Fruit fly (Drosophila melanogaster): ENCODE results near the gene CG3198.

The CG3198 gene

DNA sequence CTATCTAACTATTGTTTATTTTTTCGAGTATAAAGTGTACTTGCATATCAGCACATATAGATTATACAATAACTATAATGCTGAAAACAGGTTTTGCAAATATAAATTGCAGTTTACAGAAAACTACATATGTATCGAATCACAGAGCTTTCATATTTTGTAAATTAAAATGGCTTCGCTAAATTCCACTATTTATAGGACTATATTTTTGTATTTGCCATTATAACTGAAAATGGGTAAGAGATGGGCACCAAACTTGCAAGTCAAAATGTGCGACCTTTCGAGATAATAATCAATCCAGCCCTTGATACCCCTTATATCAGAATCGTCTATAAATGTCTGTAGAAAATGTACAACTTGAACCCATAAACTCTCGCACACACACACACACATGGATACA is 29.5 kb upstream of the CG3198 start:
- TF ChIP-seq CTCF (optimal IDR thresholded peaks at IDR 0.05) (no peak), CG8478 (optimal IDR thresholded peaks at IDR 0.05) (no peak)

DNA sequence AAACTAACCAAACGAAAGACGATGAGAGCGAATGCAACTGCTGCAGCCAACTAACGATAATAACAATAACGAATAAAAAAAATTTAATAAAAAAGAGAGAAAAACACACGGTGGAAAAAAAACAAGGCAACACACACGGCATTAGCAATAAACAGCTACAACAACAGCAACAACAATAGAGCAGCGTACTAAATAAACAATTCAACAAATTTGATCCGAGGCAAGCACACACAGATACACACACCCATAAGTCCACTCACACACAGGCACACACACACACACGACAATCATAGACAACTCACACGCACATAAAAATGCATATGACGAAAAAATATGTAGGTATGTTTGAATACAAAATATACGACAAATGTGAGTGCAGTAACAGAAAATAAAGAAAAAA is 28.8 kb upstream of the CG3198 start:
- TF ChIP-seq CTCF (optimal IDR thresholded peaks at IDR 0.05): no peak
- no peak for TF ChIP-seq CG8478 (optimal IDR thresholded peaks at IDR 0.05)

- no peak for TF ChIP-seq CTCF (optimal IDR thresholded peaks at IDR 0.05)
- no peak for TF ChIP-seq CG8478 (optimal IDR thresholded peaks at IDR 0.05)
Observed at dm6 chrX:6702028-6702433, 28.3 kb upstream of the CG3198 start.

DNA sequence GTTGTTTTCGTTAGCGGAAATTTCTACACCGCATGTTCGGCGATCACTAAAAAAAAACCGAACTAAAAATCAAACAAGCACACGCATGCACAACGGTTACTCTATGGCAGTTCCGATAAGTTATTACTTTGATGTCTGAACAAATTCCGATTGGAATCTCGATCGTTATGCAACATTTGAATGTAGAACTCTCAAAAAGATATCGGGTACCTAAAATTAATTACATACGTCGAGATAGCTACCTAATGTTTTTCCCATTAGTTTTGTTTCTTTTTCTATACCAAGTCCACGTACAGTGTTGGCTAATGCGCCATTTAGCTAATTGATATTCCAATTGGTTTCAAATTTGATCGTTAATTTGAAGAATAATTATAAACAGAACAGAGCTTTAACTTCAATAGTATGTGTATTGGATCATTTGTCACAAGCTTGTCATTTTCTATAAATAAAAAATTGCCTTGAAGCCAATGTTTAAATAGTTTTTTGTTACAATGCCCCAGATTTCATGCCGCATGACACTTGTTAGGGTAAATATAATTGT is 27.3 kb upstream of the CG3198 start:
- TF ChIP-seq CG8478 (optimal IDR thresholded peaks at IDR 0.05): no peak
- TF ChIP-seq CTCF (optimal IDR thresholded peaks at IDR 0.05): no peak

DNA sequence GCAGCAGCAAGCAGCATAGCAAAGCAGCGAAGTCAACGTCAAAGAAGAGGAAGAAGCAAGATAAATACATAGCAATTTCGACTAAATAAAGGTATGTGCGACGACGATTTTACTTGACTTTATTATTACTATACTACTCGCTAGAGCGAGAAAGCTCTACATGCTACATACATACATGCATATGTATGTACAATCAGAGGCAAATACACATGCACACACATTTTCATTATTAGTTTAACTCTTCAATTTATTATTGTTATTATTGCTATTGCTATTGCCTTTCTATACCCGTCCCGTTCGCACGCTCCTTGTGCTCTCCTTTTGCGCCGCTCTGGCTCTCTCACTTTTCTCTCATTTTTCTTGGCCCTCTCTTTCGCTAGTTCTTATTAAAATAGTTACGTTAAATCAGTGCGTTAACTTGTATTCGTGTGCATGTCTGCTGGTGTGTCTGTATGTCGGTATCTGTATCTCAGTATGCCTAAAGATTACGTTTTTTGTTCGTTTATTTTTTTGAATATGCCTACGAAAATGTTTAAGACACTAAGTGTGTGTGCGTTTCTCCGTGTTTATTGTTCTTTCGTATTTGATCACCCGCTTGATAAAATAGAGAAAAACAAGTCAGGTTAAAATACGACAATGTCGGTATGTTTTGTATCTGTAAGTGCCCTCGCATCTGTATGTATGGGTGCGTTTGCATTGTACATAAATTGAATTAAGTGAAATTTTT is 26.7 kb upstream of the CG3198 start:
- TF ChIP-seq CTCF (optimal IDR thresholded peaks at IDR 0.05): no peak
- TF ChIP-seq CG8478 (optimal IDR thresholded peaks at IDR 0.05): no peak

- no peak for TF ChIP-seq CTCF (optimal IDR thresholded peaks at IDR 0.05)
- TF ChIP-seq CG8478 (optimal IDR thresholded peaks at IDR 0.05): no peak
Observed at dm6 chrX:6699255-6699885, 25.6 kb upstream of the CG3198 start, which contains the start of gene CG14441. CG14441 (plus strand) TSS chrX:6699508.

- TF ChIP-seq CTCF (optimal IDR thresholded peaks at IDR 0.05): no peak
- TF ChIP-seq CG8478 (optimal IDR thresholded peaks at IDR 0.05): no peak
Observed at dm6 chrX:6698248-6698812, 24.6 kb upstream of the CG3198 start, which contains the start of gene CG14440. CG14440 (minus strand) TSS chrX:6698567.

DNA sequence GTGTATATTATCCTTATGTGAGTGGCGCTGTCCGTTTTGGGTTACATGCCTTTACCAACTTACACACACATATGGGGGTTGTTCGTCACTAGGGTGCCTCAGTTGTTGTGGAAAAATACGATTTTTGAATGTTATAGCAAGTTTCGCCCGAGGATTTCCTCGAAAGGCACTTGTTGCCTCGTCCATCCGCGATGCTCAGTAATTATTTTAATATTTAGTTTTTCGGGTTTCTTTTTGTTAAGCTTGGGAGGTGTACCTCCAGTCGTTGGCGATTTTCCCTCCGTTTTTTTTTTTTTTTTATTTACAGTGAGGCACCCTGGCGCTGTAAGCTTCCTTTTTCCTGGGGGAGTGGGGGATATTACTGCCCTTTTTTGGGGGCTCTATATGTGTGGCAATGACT is 22.7 kb upstream of the CG3198 start:
- TF ChIP-seq CTCF (optimal IDR thresholded peaks at IDR 0.05): no peak
- TF ChIP-seq CG8478 (optimal IDR thresholded peaks at IDR 0.05): no peak

dm6 chrX:6694979-6695388 is 21.2 kb upstream of the CG3198 start, which contains the start of gene CG14442:
CG14442 (minus strand) TSS chrX:6695007.
- TF ChIP-seq CG8478 (optimal IDR thresholded peaks at IDR 0.05): no peak
- TF ChIP-seq CTCF (optimal IDR thresholded peaks at IDR 0.05): no peak

DNA sequence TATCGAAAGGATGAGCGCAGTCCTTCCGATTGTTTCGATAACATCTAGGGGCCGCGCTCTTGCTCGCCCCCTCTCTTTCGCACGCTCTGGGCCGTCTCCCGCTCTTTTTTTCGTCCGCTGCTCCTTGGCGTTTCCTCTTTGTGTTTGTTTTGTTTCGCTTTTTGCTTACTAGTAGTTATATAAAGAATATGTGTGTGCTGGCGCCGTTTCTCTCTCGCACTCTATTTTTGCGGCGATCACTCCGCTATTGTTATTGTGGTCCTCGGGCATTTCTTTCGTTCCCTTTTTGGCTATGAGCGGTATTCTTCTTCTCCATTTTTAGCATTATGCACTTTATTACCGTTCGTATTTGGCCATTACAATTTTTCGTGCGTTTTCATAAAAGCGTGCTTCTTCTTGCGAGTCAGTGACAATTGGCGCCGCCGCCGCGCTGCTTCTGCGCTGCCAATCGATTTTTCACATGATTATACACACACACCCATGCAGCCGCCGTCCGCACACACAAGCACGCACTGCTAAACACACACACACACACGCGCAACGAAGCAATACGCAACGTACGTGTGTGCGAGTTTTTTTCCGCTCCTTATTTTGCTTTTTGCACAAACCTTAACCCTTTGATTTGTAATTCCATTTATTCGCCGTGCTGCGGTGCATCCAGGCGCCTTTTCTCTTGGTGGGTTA is 20.5 kb upstream of the CG3198 start:
- TF ChIP-seq CG8478 (optimal IDR thresholded peaks at IDR 0.05): no peak
- no peak for TF ChIP-seq CTCF (optimal IDR thresholded peaks at IDR 0.05)

DNA sequence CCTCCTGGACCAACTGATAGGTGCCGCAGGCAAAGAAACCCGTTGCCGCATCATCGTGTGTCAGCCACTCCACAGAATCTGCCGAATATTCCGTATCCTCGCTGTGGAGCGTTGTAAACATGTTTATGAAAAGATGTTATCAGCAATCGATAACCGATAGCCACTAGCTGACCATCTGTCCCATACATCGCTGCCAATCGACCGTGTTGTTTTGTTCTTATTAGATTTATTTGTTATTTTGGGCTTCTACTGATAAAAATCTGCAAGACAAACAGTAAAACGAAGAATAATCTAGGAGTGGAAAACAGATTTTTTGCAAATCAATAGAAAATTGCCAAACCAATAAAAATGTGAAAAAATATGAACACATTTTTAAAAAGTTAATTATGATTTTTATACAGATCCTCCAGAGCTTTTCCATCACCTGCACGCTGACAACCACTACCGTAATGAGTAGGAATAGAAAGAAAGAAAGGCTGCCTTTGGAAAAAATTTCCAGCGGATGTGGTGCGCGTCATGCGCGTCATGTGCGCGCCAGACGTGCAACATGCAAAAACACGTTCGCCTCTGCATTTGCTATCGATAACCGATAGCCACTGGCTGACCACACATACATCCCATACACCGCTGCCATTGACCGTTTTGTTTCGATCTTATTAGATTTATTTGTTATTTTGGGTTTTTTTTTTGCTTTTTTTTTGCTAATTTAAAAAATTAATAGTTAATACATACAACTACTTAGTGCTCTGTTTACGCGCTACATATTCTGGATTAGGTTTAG is 15.0 kb upstream of the CG3198 start, which contains the start of gene CG3184:
CG3184 (minus strand) TSS at position 155 of the 781 bp plus-strand sequence.
- TF ChIP-seq CTCF (optimal IDR thresholded peaks at IDR 0.05): no peak
- TF ChIP-seq CG8478 (optimal IDR thresholded peaks at IDR 0.05): no peak

DNA sequence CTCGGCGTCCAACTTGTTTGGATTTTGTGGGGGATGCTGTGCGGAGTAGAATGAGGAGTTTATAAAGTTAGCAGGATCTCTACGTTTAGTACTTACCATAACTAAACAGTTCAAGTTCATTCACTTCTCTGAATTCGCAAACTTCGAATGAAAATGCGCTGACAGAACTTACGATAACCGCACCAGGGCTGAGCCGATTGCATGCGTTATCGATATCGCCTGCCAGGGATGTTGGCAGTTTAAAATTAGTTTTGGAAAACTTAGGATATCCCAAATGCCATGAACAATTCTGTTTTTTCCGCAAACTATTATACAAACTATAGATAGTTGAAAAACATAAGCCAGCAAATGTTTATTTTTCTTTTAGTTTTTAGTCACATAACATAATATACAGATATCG is 13.5 kb upstream of the CG3198 start, which contains the start of gene CG44303:
CG44303 (minus strand) TSS at position 154 of the 400 bp plus-strand sequence.
- TF ChIP-seq CTCF (optimal IDR thresholded peaks at IDR 0.05): no peak
- TF ChIP-seq CG8478 (optimal IDR thresholded peaks at IDR 0.05): no peak

DNA sequence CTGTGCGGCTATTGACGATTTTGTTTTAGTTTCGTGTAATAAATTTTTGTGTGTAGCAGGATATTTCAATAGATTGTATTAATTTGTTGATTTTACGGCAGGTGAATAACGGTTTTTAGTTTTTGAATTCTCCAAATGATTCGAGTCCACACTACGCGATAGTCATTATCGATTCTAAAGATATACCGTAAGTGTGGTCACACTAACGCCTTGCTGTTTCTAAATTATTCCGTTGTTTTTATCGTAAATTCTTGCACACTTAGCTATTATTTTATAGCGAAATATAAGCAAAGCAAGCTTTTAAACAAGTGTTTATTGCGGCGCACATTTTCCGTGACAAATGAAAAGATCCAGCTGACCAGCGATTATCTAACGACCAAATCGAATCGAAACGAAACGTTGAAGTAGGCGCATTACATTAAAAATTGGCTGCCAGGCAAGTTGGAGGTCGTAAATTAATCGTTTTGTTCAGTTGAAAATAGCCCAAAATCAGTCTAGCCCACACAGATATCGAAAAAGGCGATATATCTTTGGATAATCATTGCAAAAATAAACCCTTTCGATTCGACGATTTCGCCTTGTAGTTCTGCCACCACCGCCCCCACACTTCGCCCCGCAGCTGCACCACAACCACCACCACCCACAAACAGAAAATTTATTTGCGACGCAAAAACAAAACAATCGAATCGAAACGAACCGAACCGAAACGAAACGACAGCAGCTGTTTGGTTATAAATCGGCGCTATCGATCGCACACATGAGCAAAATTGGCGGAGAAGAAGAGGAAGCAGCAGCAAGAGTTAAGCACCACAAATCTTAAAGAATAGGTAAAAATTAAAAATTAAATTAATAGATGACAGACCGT is 10.1 kb upstream of the CG3198 start, which contains the start of gene Pink1:
Pink1 (plus strand) TSS at position 164 of the 865 bp plus-strand sequence.
- no peak for TF ChIP-seq CG8478 (optimal IDR thresholded peaks at IDR 0.05)
- peak in 1 of 2 experiments; percentile 37 for TF ChIP-seq CTCF (optimal IDR thresholded peaks at IDR 0.05)
